Worm (Caenorhabditis elegans): ENCODE data around the gene T19C3.5.

ce11 chrIII:649935-650334, 22.2 kb upstream of the T19C3.5 start:
- TF ChIP-seq nfya-1 (tag; optimal IDR thresholded peaks at IDR 0.05) (no peak), ceh-19 (GFP tag; optimal IDR thresholded peaks at IDR 0.05) (no peak), ama-1 (optimal IDR thresholded peaks at IDR 0.05) (no peak), pat-9 (tag; optimal IDR thresholded peaks at IDR 0.05) (no peak), ceh-18 (tag; optimal IDR thresholded peaks at IDR 0.05) (no peak), zip-5 (tag; optimal IDR thresholded peaks at IDR 0.05) (no peak)
